Worm (Caenorhabditis elegans) whole organism, L4 larva: ENCODE results near the gene ZK354.6.

ENCODE experiments used
- ama-1 ChIP-seq: fragments of 150-350 bp; optimal IDR thresholded peaks from 2 replicates; lab custom pipeline; 2014; ENCODE audit warnings: inconsistent platforms, mixed read lengths
- dpl-1 ChIP-seq: fragments of 150-350 bp; optimal IDR thresholded peaks from 2 replicates; lab custom pipeline; 2014; ENCODE audit warnings: missing biosample characterization, missing genetic modification reagents, missing genetic modification characterization
- gei-8 ChIP-seq: fragments of 200-800 bp; sonication (Bioruptor generic); optimal IDR thresholded peaks from 2 replicates; lab custom pipeline; 2018; ENCODE audit warnings: mild to moderate bottlenecking, missing genetic modification characterization, missing compliant biosample characterization
- lin-13 ChIP-seq: fragments of 150-350 bp; optimal IDR thresholded peaks from 2 replicates; lab custom pipeline; 2014; ENCODE audit warnings: missing biosample characterization, missing genetic modification reagents, missing genetic modification characterization
- lin-15B ChIP-seq: fragments of 150-350 bp; sonication (generic microtip); optimal IDR thresholded peaks from 3 replicates; lab custom pipeline; 2014; ENCODE audit warnings: missing biosample characterization, missing genetic modification characterization
- lsy-2 ChIP-seq, 2 experiments: fragments of 150-350 bp in 1 of 2; sonication (generic microtip) in 1 of 2; optimal IDR thresholded peaks; 2 replicates each; lab custom pipeline; 2014 to 2017; ENCODE audit warnings: missing biosample characterization in 2 of 2, missing genetic modification characterization in 2 of 2
- mdl-1 ChIP-seq, 2 experiments: fragments of 150-350 bp in 1 of 2; sonication (generic microtip) in 1 of 2; optimal IDR thresholded peaks; 2 replicates each; lab custom pipeline; 2014 to 2017; ENCODE audit warnings: missing biosample characterization in 2 of 2, missing genetic modification characterization in 2 of 2
- nhr-237 ChIP-seq: sonication (generic microtip); optimal IDR thresholded peaks from 2 replicates; lab custom pipeline; 2017; ENCODE audit warnings: missing biosample characterization, missing genetic modification characterization
- nhr-28 ChIP-seq: fragments of 150-350 bp; optimal IDR thresholded peaks from 2 replicates; lab custom pipeline; 2014; ENCODE audit warnings: missing biosample characterization, missing genetic modification characterization
- nhr-48 ChIP-seq: sonication (generic microtip); optimal IDR thresholded peaks from 2 replicates; lab custom pipeline; 2016; ENCODE audit warnings: mild to moderate bottlenecking, missing genetic modification characterization, missing compliant biosample characterization
- rbr-2 ChIP-seq: sonication (generic microtip); optimal IDR thresholded peaks from 2 replicates; lab custom pipeline; 2016; ENCODE audit warnings: missing genotype, missing genetic modification characterization, missing compliant biosample characterization
- skn-1 ChIP-seq: fragments of 150-350 bp; optimal IDR thresholded peaks from 2 replicates; lab custom pipeline; 2014; ENCODE audit warnings: missing biosample characterization, missing genetic modification characterization
- unc-39 ChIP-seq: sonication (generic microtip); optimal IDR thresholded peaks from 2 replicates; lab custom pipeline; 2017; ENCODE audit warnings: missing biosample characterization, missing genetic modification characterization

ce11 chrIV:5303030-5303429 lies 5.7 kb upstream of the ZK354.6 start, which contains the start of gene ZK354.7:
- TF ChIP-seq nhr-237 (tag; lab: Kevin White, UChicago) (no peak), rbr-2 (tag; lab: Kevin White, UChicago) (no peak), unc-39 (tag; lab: Kevin White, UChicago) (no peak), lsy-2 (tag; optimal IDR thresholded peaks at IDR 0.05; lab: Kevin White, UChicago) (no peak), lin-13 (GFP tag; lab: Kevin White, UChicago) (no peak), skn-1 (no peak), nhr-28 (no peak), gei-8 (no peak), ama-1 (no peak), lin-15B (tag; lab: Kevin White, UChicago) (no peak), mdl-1 (tag; optimal IDR thresholded peaks at IDR 0.05; lab: Kevin White, UChicago) (no peak), nhr-48 (tag; lab: Kevin White, UChicago) (no peak), dpl-1 (GFP tag; lab: Kevin White, UChicago) (no peak)
